Worm (Caenorhabditis elegans) whole organism, mixed stage, embryonic: ENCODE results near the gene T27C5.10.

Source experiments
- blmp-1 ChIP-seq: fragments of 150-350 bp; optimal IDR thresholded peaks from 2 replicates; lab custom pipeline; 2014; ENCODE audit warnings: missing biosample characterization, missing genetic modification characterization
- ceh-43 ChIP-seq: fragments of 200-800 bp; sonication (Bioruptor generic); optimal IDR thresholded peaks from 2 replicates; lab custom pipeline; 2018; ENCODE audit warnings: mild to moderate bottlenecking, missing genetic modification characterization, moderate library complexity, missing compliant biosample characterization
- ceh-83 ChIP-seq: fragments of 200-800 bp; sonication (Bioruptor generic); optimal IDR thresholded peaks from 2 replicates; lab custom pipeline; 2018; ENCODE audit warnings: mild to moderate bottlenecking, missing genetic modification characterization, missing compliant biosample characterization
- ces-1 ChIP-seq: fragments of 150-350 bp; optimal IDR thresholded peaks from 2 replicates; lab custom pipeline; 2014; ENCODE audit warnings: missing biosample characterization, missing genetic modification reagents, missing genetic modification characterization
- cnd-1 ChIP-seq: fragments of 200-800 bp; sonication (Bioruptor generic); optimal IDR thresholded peaks from 2 replicates; lab custom pipeline; 2018; ENCODE audit warnings: mild to moderate bottlenecking, missing genetic modification characterization, missing compliant biosample characterization
- drap-1 ChIP-seq: fragments of 200-800 bp; sonication (Bioruptor generic); optimal IDR thresholded peaks from 3 replicates; lab custom pipeline; 2018; ENCODE audit warnings: mild to moderate bottlenecking, missing genetic modification characterization, missing compliant biosample characterization
- elt-1 ChIP-seq: sonication (generic microtip); optimal IDR thresholded peaks from 2 replicates; lab custom pipeline; 2017; ENCODE audit warnings: missing genetic modification characterization, mild to moderate bottlenecking, missing compliant biosample characterization, antibody characterized with exemption, moderate library complexity, borderline replicate concordance; ENCODE audit not compliant: insufficient read depth
- flh-1 ChIP-seq: fragments of 200-800 bp; sonication (Bioruptor generic); optimal IDR thresholded peaks from 2 replicates; lab custom pipeline; 2018; ENCODE audit warnings: mild to moderate bottlenecking, missing genetic modification characterization, moderate library complexity, missing compliant biosample characterization
- ham-2 ChIP-seq: fragments of 200-800 bp; sonication (Bioruptor generic); optimal IDR thresholded peaks from 2 replicates; lab custom pipeline; 2018; ENCODE audit warnings: mild to moderate bottlenecking, missing genetic modification characterization, missing compliant biosample characterization
- hlh-1 ChIP-seq: fragments of 150-350 bp; optimal IDR thresholded peaks from 2 replicates; lab custom pipeline; 2014; ENCODE audit warnings: missing biosample characterization, missing genetic modification reagents, missing genetic modification characterization
- lin-13 ChIP-seq: fragments of 150-350 bp; optimal IDR thresholded peaks from 2 replicates; lab custom pipeline; 2014; ENCODE audit warnings: missing biosample characterization, missing genetic modification characterization
- lin-32 ChIP-seq: fragments of 200-800 bp; sonication (Bioruptor generic); optimal IDR thresholded peaks from 2 replicates; lab custom pipeline; 2018; ENCODE audit warnings: mild to moderate bottlenecking, missing genetic modification characterization, missing compliant biosample characterization
- lsy-2 ChIP-seq: fragments of 150-350 bp; optimal IDR thresholded peaks from 2 replicates; lab custom pipeline; 2014; ENCODE audit warnings: missing biosample characterization, missing genetic modification characterization
- mab-5 ChIP-seq: fragments of 150-350 bp; optimal IDR thresholded peaks from 2 replicates; lab custom pipeline; 2014; ENCODE audit warnings: missing biosample characterization, missing genetic modification characterization
- mep-1 ChIP-seq: fragments of 150-350 bp; optimal IDR thresholded peaks from 2 replicates; lab custom pipeline; 2017; ENCODE audit warnings: missing biosample characterization, missing genetic modification reagents, missing genetic modification characterization, inconsistent platforms
- mls-2 ChIP-seq: sonication (generic microtip); optimal IDR thresholded peaks from 2 replicates; lab custom pipeline; 2016; ENCODE audit warnings: mild to moderate bottlenecking, missing genetic modification characterization, moderate library complexity, missing compliant biosample characterization
- nhr-12 ChIP-seq: fragments of 150-350 bp; optimal IDR thresholded peaks from 2 replicates; lab custom pipeline; 2014; ENCODE audit warnings: missing biosample characterization, missing genetic modification characterization
- nhr-2 ChIP-seq: fragments of 150-350 bp; optimal IDR thresholded peaks from 2 replicates; lab custom pipeline; 2014; ENCODE audit warnings: missing biosample characterization, missing genetic modification characterization
- nhr-237 ChIP-seq: fragments of 150-350 bp; optimal IDR thresholded peaks from 2 replicates; lab custom pipeline; 2014; ENCODE audit warnings: missing biosample characterization, missing genetic modification characterization
- nhr-28 ChIP-seq: fragments of 150-350 bp; optimal IDR thresholded peaks from 2 replicates; lab custom pipeline; 2014; ENCODE audit warnings: missing biosample characterization, missing genetic modification characterization
- pha-4 ChIP-seq: fragments of 150-350 bp; optimal IDR thresholded peaks from 2 replicates; lab custom pipeline; 2018; ENCODE audit warnings: missing biosample characterization, missing genetic modification reagents, missing genetic modification characterization
- sem-2 ChIP-seq: fragments of 200-800 bp; sonication (Bioruptor generic); optimal IDR thresholded peaks from 2 replicates; lab custom pipeline; 2018; ENCODE audit warnings: mild to moderate bottlenecking, missing genetic modification characterization, missing compliant biosample characterization
- snpc-4 ChIP-seq: fragments of 150-350 bp; optimal IDR thresholded peaks from 2 replicates; lab custom pipeline; 2014; ENCODE audit warnings: missing biosample characterization, missing genetic modification characterization
- sptf-1 ChIP-seq: sonication (generic microtip); optimal IDR thresholded peaks from 2 replicates; lab custom pipeline; 2017; ENCODE audit warnings: mild to moderate bottlenecking, missing genetic modification characterization, moderate library complexity, missing compliant biosample characterization
- tbx-8 ChIP-seq: fragments of 200-800 bp; sonication (Bioruptor generic); optimal IDR thresholded peaks from 2 replicates; lab custom pipeline; 2018; ENCODE audit warnings: mild to moderate bottlenecking, missing genetic modification characterization, moderate library complexity, missing compliant biosample characterization
- unc-120 ChIP-seq: sonication (generic microtip); optimal IDR thresholded peaks from 2 replicates; lab custom pipeline; 2017; ENCODE audit warnings: missing genetic modification characterization, missing compliant biosample characterization; ENCODE audit not compliant: poor library complexity, severe bottlenecking
- unc-39 ChIP-seq: fragments of 150-350 bp; optimal IDR thresholded peaks from 2 replicates; lab custom pipeline; 2014; ENCODE audit warnings: missing biosample characterization, missing genetic modification characterization
- unc-62 ChIP-seq: fragments of 150-350 bp; optimal IDR thresholded peaks from 2 replicates; lab custom pipeline; 2014; ENCODE audit warnings: missing biosample characterization, missing genetic modification reagents, missing genetic modification characterization
- ztf-11 ChIP-seq: fragments of 150-350 bp; optimal IDR thresholded peaks from 2 replicates; lab custom pipeline; 2014; ENCODE audit warnings: missing biosample characterization, missing genetic modification characterization

Gene T27C5.10

ce11 chrV:17438317-17438716 lies 8.4 kb upstream of the T27C5.10 start, which contains the start of gene srsx-2:
srsx-2 (minus strand) TSS chrV:17438417.
- TF ChIP-seq nhr-12 (tag; lab: Kevin White, UChicago) = no peak
- no peak for TF ChIP-seq mab-5 (tag; lab: Kevin White, UChicago)
- no peak for TF ChIP-seq cnd-1 (tag; lab: Kevin White, UChicago)
- no peak for TF ChIP-seq sem-2 (GFP tag; lab: Kevin White, UChicago)

- TF ChIP-seq nhr-12 (tag; lab: Kevin White, UChicago) = no peak
- TF ChIP-seq unc-39 (tag; lab: Kevin White, UChicago) = no peak
- no peak for TF ChIP-seq ceh-83 (GFP tag; lab: Kevin White, UChicago)
- no peak for TF ChIP-seq drap-1 (GFP tag; lab: Kevin White, UChicago)
- TF ChIP-seq elt-1 = no peak
- TF ChIP-seq nhr-237 (tag; lab: Kevin White, UChicago) = no peak
- no peak for TF ChIP-seq ceh-43
- TF ChIP-seq, all 35 proteins: peak for 0
Measured at ce11 chrV:17436492-17436891, 6.5 kb upstream of the T27C5.10 start, which contains the start of gene F20E11.18. F20E11.18 (minus strand) TSS chrV:17436592.

- TF ChIP-seq snpc-4 (tag; lab: Kevin White, UChicago) (no peak), elt-1 (no peak), unc-120 (tag; lab: Kevin White, UChicago) (no peak), ces-1 (GFP tag; lab: Kevin White, UChicago) (no peak), ceh-43 (no peak), nhr-28 (tag; lab: Kevin White, UChicago) (no peak), ztf-11 (tag; lab: Kevin White, UChicago) (no peak), sptf-1 (tag; lab: Kevin White, UChicago) (no peak), lin-32 (GFP tag; lab: Kevin White, UChicago) (no peak), pha-4 (tag; lab: Kevin White, UChicago) (no peak), nhr-12 (tag; lab: Kevin White, UChicago) (no peak), lin-13 (tag; lab: Kevin White, UChicago) (no peak), hlh-1 (tag; lab: Kevin White, UChicago) (no peak), unc-39 (tag; lab: Kevin White, UChicago) (no peak), tbx-8 (GFP tag; lab: Kevin White, UChicago) (no peak), mls-2 (tag; lab: Kevin White, UChicago) (no peak), nhr-2 (tag; lab: Kevin White, UChicago) (no peak)
- TF ChIP-seq, all 35 proteins: peak for 0
Measured at ce11 chrV:17430903-17431302, 937 bp upstream of the T27C5.10 start, which contains the start of gene srbc-27. srbc-27 (plus strand) TSS chrV:17431203.

DNA sequence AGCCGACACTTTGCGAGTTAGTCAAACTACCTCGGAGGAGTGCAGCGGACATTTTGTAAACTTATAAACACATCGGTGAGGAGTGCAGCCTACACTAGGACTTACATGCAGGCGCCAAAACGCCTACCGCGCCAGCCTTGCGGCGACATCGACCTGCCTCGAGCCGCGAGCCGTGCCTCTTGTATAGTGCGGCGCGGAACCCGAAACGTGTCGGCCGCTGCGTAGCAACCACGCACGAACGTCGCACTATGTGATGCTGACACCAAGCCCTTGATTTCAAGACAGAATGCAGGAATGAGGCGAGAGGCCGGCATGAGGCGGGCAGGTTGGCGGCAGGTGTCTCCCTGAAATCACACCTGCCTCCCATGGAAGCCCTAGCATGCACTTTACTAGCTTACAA lies 704 bp downstream of the T27C5.10 start:
- TF ChIP-seq mls-2 (tag; lab: Kevin White, UChicago) = no peak
- TF ChIP-seq tbx-8 (GFP tag; lab: Kevin White, UChicago) = no peak
- no peak for TF ChIP-seq mep-1
- TF ChIP-seq unc-39 (tag; lab: Kevin White, UChicago) = no peak
- no peak for TF ChIP-seq nhr-2 (tag; lab: Kevin White, UChicago)
- no peak for TF ChIP-seq sem-2 (GFP tag; lab: Kevin White, UChicago)
- no peak for TF ChIP-seq ztf-11 (tag; lab: Kevin White, UChicago)
- TF ChIP-seq blmp-1 (tag; lab: Kevin White, UChicago) = no peak
- no peak for TF ChIP-seq lin-13 (tag; lab: Kevin White, UChicago)

DNA sequence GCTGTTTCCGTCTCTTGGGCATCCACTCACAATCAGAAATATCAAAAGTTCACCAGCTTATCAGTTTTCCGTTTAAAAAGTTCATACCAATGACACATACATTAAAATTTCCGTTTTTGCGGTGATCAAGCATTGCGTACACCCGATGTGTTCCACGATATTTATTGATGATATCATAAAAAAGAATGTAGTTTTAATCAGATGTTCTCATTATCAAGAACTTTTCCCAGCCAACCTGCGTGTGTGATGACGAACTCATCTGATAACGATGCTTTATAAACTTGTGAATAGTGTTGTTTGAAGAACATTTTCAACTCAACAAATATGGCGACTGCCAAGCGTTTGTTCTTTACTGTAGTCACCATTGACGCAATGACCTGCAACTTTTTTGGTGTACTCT lies 13.1 kb downstream of the T27C5.10 start, which contains the start of gene clc-21:
Gene clc-21, plus strand, starts transcription at position 301 of the 400 bp plus-strand sequence.
- TF ChIP-seq sem-2 (GFP tag; lab: Kevin White, UChicago) (no peak), nhr-237 (tag; lab: Kevin White, UChicago) (no peak), flh-1 (GFP tag; lab: Kevin White, UChicago) (no peak), mab-5 (tag; lab: Kevin White, UChicago) (no peak), unc-39 (tag; lab: Kevin White, UChicago) (no peak), snpc-4 (tag; lab: Kevin White, UChicago) (no peak), blmp-1 (tag; lab: Kevin White, UChicago) (no peak), lin-13 (tag; lab: Kevin White, UChicago) (no peak), mep-1 (no peak), ztf-11 (tag; lab: Kevin White, UChicago) (no peak), lsy-2 (tag; lab: Kevin White, UChicago) (no peak), tbx-8 (GFP tag; lab: Kevin White, UChicago) (no peak), nhr-28 (tag; lab: Kevin White, UChicago) (no peak), ceh-83 (GFP tag; lab: Kevin White, UChicago) (no peak), unc-62 (GFP tag; lab: Kevin White, UChicago) (no peak), drap-1 (GFP tag; lab: Kevin White, UChicago) (no peak), ham-2 (GFP tag; lab: Kevin White, UChicago) (no peak), pha-4 (tag; lab: Kevin White, UChicago) (no peak), sptf-1 (tag; lab: Kevin White, UChicago) (no peak)
